Worm (Caenorhabditis elegans): Measurements from ENCODE around the gene F56C3.7.

F56C3.7 gene

DNA sequence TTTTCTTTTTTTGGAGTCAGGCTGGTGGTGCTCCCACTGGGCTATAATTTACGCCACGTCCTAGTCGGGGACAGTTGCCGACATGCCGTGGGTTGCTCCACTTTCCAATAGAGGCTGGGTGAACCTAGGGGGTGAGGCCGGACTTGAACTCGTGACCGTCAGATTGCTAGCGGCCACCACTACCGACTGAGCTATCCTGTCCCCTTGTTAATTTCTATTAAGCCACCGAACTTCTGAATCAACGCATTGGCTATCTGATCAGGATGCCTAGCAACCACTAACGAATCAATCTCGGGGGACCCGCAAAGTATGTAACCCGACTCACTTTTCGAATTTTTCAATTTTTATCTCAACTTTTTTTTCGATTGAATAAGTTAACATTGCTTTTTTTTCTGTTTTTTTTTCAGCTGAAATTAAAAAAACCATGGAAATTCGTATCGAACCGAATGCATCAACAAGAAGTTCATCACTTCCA is 16.3 kb upstream of the F56C3.7 start, which contains the start of gene F56C3.1 (continued):
- TF ChIP-seq nfya-2 (GFP tag; IDR thresholded peaks at IDR 0.05) (no peak), die-1 (tag; optimal IDR thresholded peaks at IDR 0.05) (no peak), ZK185.1 (tag; optimal IDR thresholded peaks at IDR 0.05; ENCODE audit: poor library complexity, severe bottlenecking) (no peak), tbp1 (GFP tag; optimal IDR thresholded peaks at IDR 0.05) (no peak), him-1 (tag; optimal IDR thresholded peaks at IDR 0.05) (no peak), B0035.1 (tag; optimal IDR thresholded peaks at IDR 0.05) (no peak), dox-1 (GFP tag; IDR thresholded peaks at IDR 0.05) (peak; percentile 71), B0019.2 (GFP tag; conservative IDR thresholded peaks at IDR 0.05) (no peak), lin-26 (GFP tag; IDR thresholded peaks at IDR 0.05) (0 out of 2 replicates have a peak, but pooled peaks have one; percentile 39)

DNA sequence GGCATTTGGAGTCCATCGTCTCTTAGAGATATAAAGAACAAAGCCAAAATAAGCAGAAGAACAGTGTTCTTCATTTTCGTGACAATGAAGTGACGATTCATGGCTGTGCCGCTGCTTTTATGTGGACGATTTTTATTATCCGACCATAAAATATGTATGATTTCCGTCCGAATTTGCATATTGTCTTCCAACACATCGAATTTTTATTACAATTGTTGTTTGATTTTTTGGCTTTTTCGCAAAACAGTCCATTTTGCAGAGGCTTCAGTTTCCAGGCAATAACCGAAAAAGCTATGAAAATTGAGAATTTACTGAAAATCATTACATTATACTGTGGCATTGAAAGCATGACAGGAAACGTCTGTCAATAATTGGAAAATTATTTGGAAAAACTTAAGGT is 14.0 kb upstream of the F56C3.7 start, which contains the start of gene F56C3.8:
Gene F56C3.8, minus strand, starts transcription at position 101 of the 400 bp plus-strand sequence.
- TF ChIP-seq C06A6.2 (GFP tag; conservative IDR thresholded peaks at IDR 0.05) (no peak), K11D2.4 (GFP tag; IDR thresholded peaks at IDR 0.05) (no peak), aptf-2 (GFP tag; conservative IDR thresholded peaks at IDR 0.05) (no peak)

DNA sequence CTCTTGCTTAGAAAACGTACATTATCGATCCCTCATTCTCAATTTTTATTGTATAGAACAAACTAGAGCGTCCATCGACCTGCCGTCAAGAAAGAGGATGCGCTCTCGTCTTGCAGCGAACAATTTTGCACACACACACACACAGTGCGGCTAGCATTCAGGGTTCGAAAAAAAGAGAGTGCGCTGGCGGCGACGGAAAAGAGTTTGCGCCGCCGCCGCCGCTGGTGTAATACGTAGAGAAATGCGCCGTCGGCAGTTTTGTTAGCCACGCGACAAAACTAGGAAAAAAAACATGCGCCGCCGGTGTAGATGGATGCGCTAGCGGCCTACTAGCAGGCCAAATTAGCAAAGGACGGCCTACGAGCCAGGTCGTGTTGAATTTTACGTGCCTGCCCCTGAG is 13.0 kb upstream of the F56C3.7 start:
- TF ChIP-seq ztf-22 (GFP tag; optimal IDR thresholded peaks at IDR 0.05) (no peak), F57A8.1 (GFP tag; optimal IDR thresholded peaks at IDR 0.05) (no peak), ceh-100 (GFP tag; IDR thresholded peaks at IDR 0.05) (no peak), ztf-6 (GFP tag; IDR thresholded peaks at IDR 0.05) (no peak), unc-62 (GFP tag; optimal IDR thresholded peaks at IDR 0.05) (no peak), zfh-2 (GFP tag; conservative IDR thresholded peaks at IDR 0.05) (peak; percentile 78)

DNA sequence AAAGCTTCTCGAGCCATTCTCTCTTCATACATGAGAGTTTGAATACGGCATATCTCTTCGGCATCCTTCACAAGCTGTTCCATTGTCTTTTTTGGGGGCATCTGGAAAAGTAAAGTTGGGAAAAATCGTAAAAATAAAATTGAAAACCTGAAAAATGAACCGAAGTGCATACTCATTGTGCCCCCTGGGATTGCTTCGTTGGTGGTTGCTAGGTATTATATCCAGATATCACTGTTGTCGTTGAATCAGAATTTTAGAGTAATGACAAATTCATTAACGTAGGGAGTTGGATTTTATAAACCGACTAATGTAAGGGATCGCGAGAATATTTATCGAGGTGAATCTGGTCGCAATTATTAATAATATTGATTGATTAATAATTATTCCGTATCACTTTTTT is 11.0 kb upstream of the F56C3.7 start, which contains the start of gene F56C3.10:
Gene F56C3.10, minus strand, starts transcription at position 101 of the 400 bp plus-strand sequence.
- TF ChIP-seq nfya-2 (GFP tag; IDR thresholded peaks at IDR 0.05): no peak
- TF ChIP-seq egl-44 (GFP tag; IDR thresholded peaks at IDR 0.05): no peak
- no peak for TF ChIP-seq bed-1 (GFP tag; IDR thresholded peaks at IDR 0.05)
- no peak for TF ChIP-seq madf-6 (GFP tag; IDR thresholded peaks at IDR 0.05)
- no peak for TF ChIP-seq ztf-26 (tag; optimal IDR thresholded peaks at IDR 0.05)
- no peak for TF ChIP-seq K12H6.12 (tag; optimal IDR thresholded peaks at IDR 0.05)
- no peak for TF ChIP-seq F52B5.7 (tag; optimal IDR thresholded peaks at IDR 0.05)
- no peak for TF ChIP-seq atf-7 (tag; optimal IDR thresholded peaks at IDR 0.05)
- no peak for TF ChIP-seq ztf-3 (GFP tag; optimal IDR thresholded peaks at IDR 0.05)

- TF ChIP-seq nfyb-1 (GFP tag; IDR thresholded peaks at IDR 0.05) (peak; percentile 92), attf-6 (GFP tag; IDR thresholded peaks at IDR 0.05) (0 out of 2 replicates have a peak, but pooled peaks have one; percentile 41), egrh-3 (GFP tag; IDR thresholded peaks at IDR 0.05) (no peak; the same call in 1 of the 2 replicates), lag-1 (GFP tag; IDR thresholded peaks at IDR 0.05) (no peak), F22D6.2 (tag; optimal IDR thresholded peaks at IDR 0.05) (peak; percentile 45), mes-4 (tag; optimal IDR thresholded peaks at IDR 0.05) (peak; percentile 57), madf-8 (GFP tag; conservative IDR thresholded peaks at IDR 0.05) (no peak), ztf-26 (tag; optimal IDR thresholded peaks at IDR 0.05) (peak; percentile 68), ztf-22 (GFP tag; optimal IDR thresholded peaks at IDR 0.05) (peak; percentile 70), nhr-120 (GFP tag; IDR thresholded peaks at IDR 0.05) (peak; percentile 79; the same call in 1 of the 2 replicates), F49E8.2 (tag; optimal IDR thresholded peaks at IDR 0.05; ENCODE audit: insufficient read depth) (no peak), ztf-25 (GFP tag; IDR thresholded peaks at IDR 0.05) (0 out of 2 replicates have a peak, but pooled peaks have one; percentile 66), ztf-28 (GFP tag; IDR thresholded peaks at IDR 0.05) (no peak), ceh-79 (tag; optimal IDR thresholded peaks at IDR 0.05) (no peak), nhr-179 (tag; optimal IDR thresholded peaks at IDR 0.05) (peak; percentile 53), K11D2.4 (GFP tag; IDR thresholded peaks at IDR 0.05) (peak; percentile 89), B0261.1 (tag; optimal IDR thresholded peaks at IDR 0.05) (peak; percentile 94), ama-1 (optimal IDR thresholded peaks at IDR 0.05) (no peak), ama-1 (GFP tag; optimal IDR thresholded peaks at IDR 0.05) (no peak), attf-5 (GFP tag; optimal IDR thresholded peaks at IDR 0.05) (peak; percentile 53), ceh-91 (GFP tag; IDR thresholded peaks at IDR 0.05) (no peak)
These were observed 8.8 kb upstream of the F56C3.7 start for ce11 chrX:1379391-1379790.
